Worm (Caenorhabditis elegans) whole organism, late embryonic: ENCODE measurements around the gene srbc-60.

Experiments used
- C08G9.2 ChIP-seq: sonication (generic microtip); optimal IDR thresholded peaks from 2 replicates; lab custom pipeline; 2016; ENCODE audit warnings: mild to moderate bottlenecking, missing genetic modification characterization, moderate library complexity, missing compliant biosample characterization
- C38D4.7 ChIP-seq: fragments of 200-800 bp; sonication (Bioruptor generic); optimal IDR thresholded peaks from 2 replicates; lab custom pipeline; 2018; ENCODE audit warnings: mild to moderate bottlenecking, missing genetic modification characterization, moderate library complexity, missing compliant biosample characterization
- F13H6.1 ChIP-seq: sonication (generic microtip); optimal IDR thresholded peaks from 2 replicates; lab custom pipeline; 2016; ENCODE audit warnings: missing genetic modification characterization, missing compliant biosample characterization
- K02D7.2 ChIP-seq: sonication (generic microtip); optimal IDR thresholded peaks from 2 replicates; lab custom pipeline; 2017; ENCODE audit warnings: mild to moderate bottlenecking, missing genetic modification characterization, missing compliant biosample characterization
- Y22D7AL.16 ChIP-seq: sonication (generic microtip); optimal IDR thresholded peaks from 2 replicates; lab custom pipeline; 2016; ENCODE audit warnings: missing genetic modification characterization, missing compliant biosample characterization
- ceh-18 ChIP-seq: sonication (generic microtip); optimal IDR thresholded peaks from 2 replicates; lab custom pipeline; 2016; ENCODE audit warnings: missing genetic modification characterization, missing compliant biosample characterization
- ceh-2 ChIP-seq: sonication (generic microtip); optimal IDR thresholded peaks from 2 replicates; lab custom pipeline; 2016; ENCODE audit warnings: missing genotype, missing genetic modification characterization, missing compliant biosample characterization
- ceh-22 ChIP-seq: sonication (generic microtip); optimal IDR thresholded peaks from 2 replicates; lab custom pipeline; 2017; ENCODE audit warnings: missing biosample characterization, missing genetic modification characterization
- ceh-24 ChIP-seq: sonication (generic microtip); optimal IDR thresholded peaks from 2 replicates; lab custom pipeline; 2016; ENCODE audit warnings: mild to moderate bottlenecking, missing genetic modification characterization, missing compliant biosample characterization
- ceh-31 ChIP-seq: sonication (generic microtip); optimal IDR thresholded peaks from 2 replicates; lab custom pipeline; 2016; ENCODE audit warnings: missing genetic modification characterization, missing compliant biosample characterization
- ceh-34 ChIP-seq: sonication (generic microtip); optimal IDR thresholded peaks from 2 replicates; lab custom pipeline; 2016; ENCODE audit warnings: mild to moderate bottlenecking, missing genetic modification characterization, missing compliant biosample characterization
- ceh-45 ChIP-seq: fragments of 200-800 bp; sonication (Bioruptor generic); IDR thresholded peaks from 2 replicates; pipeline ENCODE4 v1.3.6; 2022; ENCODE audit warnings: missing genetic modification reagents, missing genetic modification characterization, missing compliant biosample characterization
- ceh-48 ChIP-seq: sonication (generic microtip); optimal IDR thresholded peaks from 2 replicates; lab custom pipeline; 2016; ENCODE audit warnings: missing genetic modification characterization, inconsistent platforms, missing compliant biosample characterization
- ceh-6 ChIP-seq: fragments of 200-800 bp; sonication (Bioruptor generic); optimal IDR thresholded peaks from 2 replicates; lab custom pipeline; 2018; ENCODE audit warnings: mild to moderate bottlenecking, missing genetic modification characterization, missing compliant biosample characterization
- ceh-9 ChIP-seq: sonication (generic microtip); optimal IDR thresholded peaks from 2 replicates; lab custom pipeline; 2016; ENCODE audit warnings: mild to moderate bottlenecking, missing genetic modification characterization, inconsistent platforms, missing compliant biosample characterization
- che-1 ChIP-seq: sonication (generic microtip); optimal IDR thresholded peaks from 2 replicates; lab custom pipeline; 2016; ENCODE audit warnings: mild to moderate bottlenecking, missing genetic modification characterization, missing compliant biosample characterization
- dve-1 ChIP-seq: sonication (generic microtip); optimal IDR thresholded peaks from 2 replicates; lab custom pipeline; 2017; ENCODE audit warnings: antibody characterized with exemption, mild to moderate bottlenecking, missing genetic modification characterization, missing compliant biosample characterization
- elt-2 ChIP-seq: sonication (generic microtip); optimal IDR thresholded peaks from 2 replicates; lab custom pipeline; 2016; ENCODE audit warnings: missing genetic modification reagents, missing genetic modification characterization, missing compliant biosample characterization
- ets-4 ChIP-seq: sonication (generic microtip); optimal IDR thresholded peaks from 2 replicates; lab custom pipeline; 2016; ENCODE audit warnings: missing genetic modification characterization, missing compliant biosample characterization
- fax-1 ChIP-seq: sonication (generic microtip); optimal IDR thresholded peaks from 2 replicates; lab custom pipeline; 2016; ENCODE audit warnings: missing genotype, missing genetic modification characterization, missing compliant biosample characterization
- fkh-10 ChIP-seq: fragments of 150-350 bp; optimal IDR thresholded peaks from 2 replicates; lab custom pipeline; 2014; ENCODE audit warnings: missing biosample characterization, missing genetic modification reagents, missing genetic modification characterization
- fkh-6 ChIP-seq: sonication (generic microtip); optimal IDR thresholded peaks from 2 replicates; lab custom pipeline; 2016; ENCODE audit warnings: missing genetic modification characterization, missing compliant biosample characterization
- gmeb-2 ChIP-seq: sonication (generic microtip); optimal IDR thresholded peaks from 2 replicates; lab custom pipeline; 2016; ENCODE audit warnings: missing genetic modification characterization, inconsistent platforms, missing compliant biosample characterization
- hlh-13 ChIP-seq: fragments of 200-800 bp; sonication (Bioruptor generic); optimal IDR thresholded peaks from 2 replicates; lab custom pipeline; 2018; ENCODE audit warnings: mild to moderate bottlenecking, missing genetic modification characterization, missing compliant biosample characterization
- hlh-30 ChIP-seq: sonication (generic microtip); optimal IDR thresholded peaks from 2 replicates; lab custom pipeline; 2017; ENCODE audit warnings: antibody characterized with exemption, missing genetic modification characterization, missing compliant biosample characterization; ENCODE audit not compliant: insufficient read depth
- hlh-8 ChIP-seq: sonication (generic microtip); optimal IDR thresholded peaks from 2 replicates; lab custom pipeline; 2016; ENCODE audit warnings: missing genotype, missing genetic modification characterization, missing compliant biosample characterization
- lim-6 ChIP-seq: sonication (generic microtip); optimal IDR thresholded peaks from 2 replicates; lab custom pipeline; 2016; ENCODE audit warnings: missing genetic modification characterization, missing compliant biosample characterization
- lin-11 ChIP-seq: fragments of 200-800 bp; sonication (Bioruptor generic); optimal IDR thresholded peaks from 2 replicates; lab custom pipeline; 2018; ENCODE audit warnings: mild to moderate bottlenecking, missing genetic modification characterization, missing compliant biosample characterization
- madf-2 ChIP-seq: sonication (generic microtip); optimal IDR thresholded peaks from 2 replicates; lab custom pipeline; 2017; ENCODE audit warnings: missing genetic modification characterization, missing compliant biosample characterization
- mec-3 ChIP-seq: sonication (generic microtip); optimal IDR thresholded peaks from 2 replicates; lab custom pipeline; 2016; ENCODE audit warnings: borderline replicate concordance, missing genetic modification characterization, missing compliant biosample characterization
- nhr-11 ChIP-seq: fragments of 150-350 bp; optimal IDR thresholded peaks from 2 replicates; lab custom pipeline; 2014; ENCODE audit warnings: missing biosample characterization, missing genetic modification characterization
- nhr-232 ChIP-seq: sonication (generic microtip); optimal IDR thresholded peaks from 2 replicates; lab custom pipeline; 2016; ENCODE audit warnings: missing genetic modification characterization, missing compliant biosample characterization
- npax-4 ChIP-seq: sonication (generic microtip); optimal IDR thresholded peaks from 2 replicates; lab custom pipeline; 2016; ENCODE audit warnings: missing genetic modification characterization, missing compliant biosample characterization
- pag-3 ChIP-seq: sonication (generic microtip); optimal IDR thresholded peaks from 2 replicates; lab custom pipeline; 2016; ENCODE audit warnings: missing compliant biosample characterization, missing genetic modification characterization, borderline replicate concordance
- pat-9 ChIP-seq: fragments of 200-800 bp; sonication (Bioruptor generic); optimal IDR thresholded peaks from 2 replicates; lab custom pipeline; 2018; ENCODE audit warnings: mild to moderate bottlenecking, missing genetic modification characterization, moderate library complexity, missing compliant biosample characterization
- pha-2 ChIP-seq: sonication (generic microtip); optimal IDR thresholded peaks from 2 replicates; lab custom pipeline; 2017; ENCODE audit warnings: mild to moderate bottlenecking, missing genetic modification characterization, missing compliant biosample characterization
- pha-4 ChIP-seq: fragments of 150-350 bp; optimal IDR thresholded peaks from 2 replicates; lab custom pipeline; 2018; ENCODE audit warnings: missing biosample characterization, missing genetic modification reagents, missing genetic modification characterization
- pqm-1 ChIP-seq: sonication (generic microtip); optimal IDR thresholded peaks from 2 replicates; lab custom pipeline; 2016; ENCODE audit warnings: missing genetic modification characterization, missing compliant biosample characterization
- pros-1 ChIP-seq: fragments of 150-350 bp; optimal IDR thresholded peaks from 2 replicates; lab custom pipeline; 2014; ENCODE audit warnings: missing biosample characterization, missing genetic modification reagents, missing genetic modification characterization
- ref-2 ChIP-seq: sonication (generic microtip); optimal IDR thresholded peaks from 2 replicates; lab custom pipeline; 2016; ENCODE audit warnings: missing genetic modification characterization, missing compliant biosample characterization
- rnt-1 ChIP-seq: sonication (generic microtip); optimal IDR thresholded peaks from 2 replicates; lab custom pipeline; 2016; ENCODE audit warnings: missing genetic modification characterization, missing compliant biosample characterization
- sdc-2 ChIP-seq: sonication (generic microtip); optimal IDR thresholded peaks from 2 replicates; lab custom pipeline; 2016; ENCODE audit warnings: missing genotype, missing genetic modification characterization, missing compliant biosample characterization
- syd-9 ChIP-seq: sonication (generic microtip); optimal IDR thresholded peaks from 2 replicates; lab custom pipeline; 2016; ENCODE audit warnings: mild to moderate bottlenecking, missing genetic modification characterization, moderate library complexity, missing compliant biosample characterization
- tbx-2 ChIP-seq: sonication (generic microtip); optimal IDR thresholded peaks from 2 replicates; lab custom pipeline; 2016; ENCODE audit warnings: missing genetic modification characterization, missing compliant biosample characterization
- tbx-7 ChIP-seq: sonication (generic microtip); optimal IDR thresholded peaks from 2 replicates; lab custom pipeline; 2016; ENCODE audit warnings: missing genotype, missing genetic modification characterization, missing compliant biosample characterization
- ttx-3 ChIP-seq: sonication (generic microtip); optimal IDR thresholded peaks from 2 replicates; lab custom pipeline; 2016; ENCODE audit warnings: missing genetic modification reagents, missing genetic modification characterization, missing compliant biosample characterization
- unc-3 ChIP-seq, 2 experiments: fragments of 200-800 bp in 1 of 2; sonication (Bioruptor generic) in 1 of 2; sonication (generic microtip) in 1 of 2; conservative IDR thresholded peaks in 1 of 2; optimal IDR thresholded peaks in 1 of 2; 2 replicates each; pipeline versions ENCODE4 v1.3.6 to Lab custom; 2016 to 2022; ENCODE audit warnings: missing compliant biosample characterization in 2 of 2, missing genetic modification characterization in 2 of 2, missing genetic modification reagents in 1 of 2
- unc-42 ChIP-seq: sonication (generic microtip); optimal IDR thresholded peaks from 2 replicates; lab custom pipeline; 2016; ENCODE audit warnings: missing genotype, missing genetic modification characterization, missing compliant biosample characterization
- unc-55 ChIP-seq: sonication (generic microtip); optimal IDR thresholded peaks from 2 replicates; lab custom pipeline; 2017; ENCODE audit warnings: missing biosample characterization, missing genetic modification reagents, missing genetic modification characterization
- unc-86 ChIP-seq: sonication (generic microtip); optimal IDR thresholded peaks from 2 replicates; lab custom pipeline; 2016; ENCODE audit warnings: missing genetic modification characterization, missing compliant biosample characterization
- ztf-16 ChIP-seq: sonication (generic microtip); optimal IDR thresholded peaks from 2 replicates; lab custom pipeline; 2017; ENCODE audit warnings: missing genetic modification characterization, missing compliant biosample characterization

srbc-60 gene

ce11 chrV:779999-780398 is at the start of gene srbc-60:
TSS of gene srbc-60 (plus strand) at chrV:780299.
- TF ChIP-seq fax-1 (tag; lab: Kevin White, UChicago) (no peak), pha-2 (tag; lab: Kevin White, UChicago) (no peak)
- TF ChIP-seq, all 69 proteins: peak for 0

- no peak for TF ChIP-seq tbx-7 (tag; lab: Kevin White, UChicago)
- TF ChIP-seq C08G9.2 (tag; lab: Kevin White, UChicago) = no peak
- TF ChIP-seq hlh-8 (tag; lab: Kevin White, UChicago) = no peak
- TF ChIP-seq nhr-232 (tag; lab: Kevin White, UChicago) = no peak
- no peak for TF ChIP-seq sdc-2 (tag; lab: Kevin White, UChicago)
- no peak for TF ChIP-seq mec-3
- TF ChIP-seq ceh-6 (GFP tag; lab: Kevin White, UChicago) = no peak
- peak; percentile 91 for TF ChIP-seq hlh-30 (tag; lab: Kevin White, UChicago)
- TF ChIP-seq gmeb-2 (tag; lab: Kevin White, UChicago) = no peak
- TF ChIP-seq ref-2 = no peak
- TF ChIP-seq K02D7.2 = no peak
- no peak for TF ChIP-seq npax-4 (tag; lab: Kevin White, UChicago)
- peak; percentile 95 for TF ChIP-seq unc-55 (GFP tag; lab: Kevin White, UChicago)
- no peak for TF ChIP-seq nhr-11 (tag; lab: Kevin White, UChicago)
- no peak for TF ChIP-seq Y22D7AL.16 (tag; lab: Kevin White, UChicago)
- no peak for TF ChIP-seq lim-6
- TF ChIP-seq fkh-6 (tag; lab: Kevin White, UChicago) = no peak
- TF ChIP-seq ceh-2 = no peak
- peak; percentile 80 for TF ChIP-seq elt-2 (tag; lab: Kevin White, UChicago)
- no peak for TF ChIP-seq pat-9 (tag; lab: Kevin White, UChicago)
- TF ChIP-seq che-1 (tag; lab: Kevin White, UChicago) = no peak
- TF ChIP-seq ets-4 (tag; lab: Kevin White, UChicago) = peak; percentile 32
- TF ChIP-seq unc-86 (tag; lab: Kevin White, UChicago) = no peak
- TF ChIP-seq unc-3 (GFP tag; conservative IDR thresholded peaks at IDR 0.05; lab: Robert Waterston, UW) = no peak
- no peak for TF ChIP-seq unc-3 (tag; optimal IDR thresholded peaks at IDR 0.05; lab: Kevin White, UChicago)
- no peak for TF ChIP-seq ceh-31 (tag; lab: Kevin White, UChicago)
- peak; percentile 5 for TF ChIP-seq dve-1 (tag; lab: Kevin White, UChicago)
- peak; percentile 83 for TF ChIP-seq pqm-1
- no peak for TF ChIP-seq pha-4 (tag; lab: Kevin White, UChicago)
- no peak for TF ChIP-seq unc-42 (tag; lab: Kevin White, UChicago)
- no peak for TF ChIP-seq hlh-13
- TF ChIP-seq pag-3 (tag; lab: Kevin White, UChicago) = no peak
- TF ChIP-seq ceh-18 = peak; percentile 94
- TF ChIP-seq F13H6.1 (tag; lab: Kevin White, UChicago) = peak; percentile 49
- no peak for TF ChIP-seq fax-1 (tag; lab: Kevin White, UChicago)
- no peak for TF ChIP-seq ttx-3
- TF ChIP-seq ceh-22 (tag; lab: Kevin White, UChicago) = no peak
- no peak for TF ChIP-seq lin-11
- TF ChIP-seq ceh-34 (tag; lab: Kevin White, UChicago) = peak; percentile 22
- TF ChIP-seq tbx-2 (tag; lab: Kevin White, UChicago) = peak; percentile 66
- TF ChIP-seq ceh-45 = no peak
- TF ChIP-seq madf-2 (tag; lab: Kevin White, UChicago) = no peak
- TF ChIP-seq ceh-24 (tag; lab: Kevin White, UChicago) = no peak
- no peak for TF ChIP-seq pros-1 (tag; lab: Kevin White, UChicago)
- peak; percentile 17 for TF ChIP-seq syd-9 (tag; lab: Kevin White, UChicago)
- TF ChIP-seq ceh-48 (tag; lab: Kevin White, UChicago) = no peak
- TF ChIP-seq ceh-9 (tag; lab: Kevin White, UChicago) = no peak
- TF ChIP-seq ztf-16 = no peak
- TF ChIP-seq pha-2 (tag; lab: Kevin White, UChicago) = no peak
- TF ChIP-seq rnt-1 = peak; percentile 88
- TF ChIP-seq fkh-10 (GFP tag; lab: Kevin White, UChicago) = no peak
- TF ChIP-seq C38D4.7 (GFP tag; lab: Kevin White, UChicago) = no peak
Observed at ce11 chrV:731330-731729, 48.8 kb upstream of the srbc-60 start.
